Worm (Caenorhabditis elegans) whole organism, L2 larva: ENCODE measurements around the gene T05H4.11.
A peak's percentile ranks its signal among the peaks of the same experiment; 100 is the strongest.

Experiments
- F13H6.1 ChIP-seq: sonication (generic microtip); optimal IDR thresholded peaks from 2 replicates; lab custom pipeline; 2016; ENCODE audit warnings: missing genetic modification characterization, missing compliant biosample characterization
- R02D3.7 ChIP-seq: fragments of 150-350 bp; optimal IDR thresholded peaks from 2 replicates; lab custom pipeline; 2014; ENCODE audit warnings: missing biosample characterization, missing genetic modification characterization
- Y55F3AM.14 ChIP-seq: fragments of 200-800 bp; sonication (Bioruptor generic); optimal IDR thresholded peaks from 2 replicates; lab custom pipeline; 2018; ENCODE audit warnings: mild to moderate bottlenecking, missing genetic modification characterization, missing compliant biosample characterization
- ZK546.5 ChIP-seq: sonication (generic microtip); optimal IDR thresholded peaks from 2 replicates; lab custom pipeline; 2017; ENCODE audit warnings: missing biosample characterization, missing genetic modification characterization
- alr-1 ChIP-seq: fragments of 150-350 bp; optimal IDR thresholded peaks from 2 replicates; lab custom pipeline; 2014; ENCODE audit warnings: missing biosample characterization, missing genetic modification characterization
- aly-2 ChIP-seq: fragments of 150-350 bp; optimal IDR thresholded peaks from 2 replicates; lab custom pipeline; 2014; ENCODE audit warnings: missing biosample characterization, missing genetic modification characterization
- ama-1 ChIP-seq: fragments of 150-350 bp; optimal IDR thresholded peaks from 2 replicates; lab custom pipeline; 2018; ENCODE audit warnings: inconsistent platforms
- blmp-1 ChIP-seq: sonication (generic microtip); optimal IDR thresholded peaks from 2 replicates; lab custom pipeline; 2017; ENCODE audit warnings: missing genetic modification characterization, mild to moderate bottlenecking, missing compliant biosample characterization, antibody characterized with exemption, moderate library complexity; ENCODE audit not compliant: insufficient read depth
- crh-2 ChIP-seq: sonication (generic microtip); optimal IDR thresholded peaks from 2 replicates; lab custom pipeline; 2017; ENCODE audit warnings: missing biosample characterization, missing genetic modification characterization
- dmd-4 ChIP-seq: sonication (generic microtip); optimal IDR thresholded peaks from 2 replicates; lab custom pipeline; 2017; ENCODE audit warnings: missing biosample characterization, missing genetic modification characterization
- egl-27 ChIP-seq: sonication (generic microtip); optimal IDR thresholded peaks from 3 replicates; lab custom pipeline; 2017; ENCODE audit warnings: missing biosample characterization, missing genetic modification reagents, missing genetic modification characterization
- fos-1 ChIP-seq: fragments of 150-350 bp; optimal IDR thresholded peaks from 2 replicates; lab custom pipeline; 2014; ENCODE audit warnings: missing biosample characterization, missing genetic modification characterization
- gmeb-1 ChIP-seq: fragments of 150-350 bp; optimal IDR thresholded peaks from 2 replicates; lab custom pipeline; 2014; ENCODE audit warnings: missing biosample characterization, missing genetic modification characterization
- lin-11 ChIP-seq: fragments of 150-350 bp; sonication (generic microtip); optimal IDR thresholded peaks from 2 replicates; lab custom pipeline; 2014; ENCODE audit warnings: missing biosample characterization, missing genetic modification characterization, inconsistent platforms, mixed read lengths
- mab-5 ChIP-seq: fragments of 150-350 bp; optimal IDR thresholded peaks from 2 replicates; lab custom pipeline; 2014; ENCODE audit warnings: missing biosample characterization, missing genetic modification characterization
- mbf-1 ChIP-seq: sonication (generic microtip); optimal IDR thresholded peaks from 2 replicates; lab custom pipeline; 2017; ENCODE audit warnings: missing biosample characterization, missing genetic modification characterization
- mdl-1 ChIP-seq, 2 experiments: fragments of 150-350 bp in 1 of 2; sonication (generic microtip) in 1 of 2; optimal IDR thresholded peaks; 2 replicates each; lab custom pipeline; 2017; ENCODE audit warnings: missing biosample characterization in 2 of 2, missing genetic modification characterization in 2 of 2
- nhr-10 ChIP-seq: sonication (generic microtip); optimal IDR thresholded peaks from 2 replicates; lab custom pipeline; 2017; ENCODE audit warnings: missing biosample characterization, missing genetic modification characterization
- nhr-11 ChIP-seq: fragments of 150-350 bp; optimal IDR thresholded peaks from 2 replicates; lab custom pipeline; 2014; ENCODE audit warnings: missing biosample characterization, missing genetic modification characterization
- nhr-129 ChIP-seq: fragments of 150-350 bp; optimal IDR thresholded peaks from 2 replicates; lab custom pipeline; 2014; ENCODE audit warnings: missing biosample characterization, missing genetic modification characterization
- nhr-21 ChIP-seq: fragments of 150-350 bp; optimal IDR thresholded peaks from 2 replicates; lab custom pipeline; 2014; ENCODE audit warnings: missing biosample characterization, missing genetic modification characterization
- nhr-23 ChIP-seq: fragments of 150-350 bp; optimal IDR thresholded peaks from 2 replicates; lab custom pipeline; 2014; ENCODE audit warnings: missing biosample characterization, missing genetic modification reagents, missing genetic modification characterization
- nhr-237 ChIP-seq: fragments of 150-350 bp; optimal IDR thresholded peaks from 2 replicates; lab custom pipeline; 2014; ENCODE audit warnings: missing biosample characterization, missing genetic modification characterization
- nhr-25 ChIP-seq: fragments of 150-350 bp; sonication (generic microtip); optimal IDR thresholded peaks from 3 replicates; lab custom pipeline; 2014; ENCODE audit warnings: missing biosample characterization, missing genetic modification characterization
- nhr-77 ChIP-seq: fragments of 150-350 bp; optimal IDR thresholded peaks from 2 replicates; lab custom pipeline; 2014; ENCODE audit warnings: missing biosample characterization, missing genetic modification characterization
- peb-1 ChIP-seq: fragments of 150-350 bp; optimal IDR thresholded peaks from 2 replicates; lab custom pipeline; 2014; ENCODE audit warnings: missing biosample characterization, missing genetic modification characterization
- sem-4 ChIP-seq: fragments of 150-350 bp; optimal IDR thresholded peaks from 2 replicates; lab custom pipeline; 2014; ENCODE audit warnings: missing biosample characterization, missing genetic modification reagents, missing genetic modification characterization
- skn-1 ChIP-seq: sonication (generic microtip); optimal IDR thresholded peaks from 2 replicates; lab custom pipeline; 2017; ENCODE audit warnings: missing biosample characterization, missing genetic modification characterization
- sma-3 ChIP-seq: sonication (generic microtip); optimal IDR thresholded peaks from 2 replicates; lab custom pipeline; 2016; ENCODE audit warnings: missing genetic modification reagents, missing genetic modification characterization, missing compliant biosample characterization
- sma-9 ChIP-seq, 2 experiments: fragments of 150-350 bp in 1 of 2; sonication (generic microtip) in 1 of 2; optimal IDR thresholded peaks; 2 replicates each; lab custom pipeline; 2014 to 2016; ENCODE audit warnings: missing genetic modification characterization in 2 of 2, mild to moderate bottlenecking in 1 of 2, missing biosample characterization in 1 of 2, missing compliant biosample characterization in 1 of 2, missing genetic modification reagents in 1 of 2, moderate library complexity in 1 of 2
- snpc-4 ChIP-seq: fragments of 150-350 bp; optimal IDR thresholded peaks from 2 replicates; lab custom pipeline; 2014; ENCODE audit warnings: missing biosample characterization, missing genetic modification characterization
- unc-39 ChIP-seq: fragments of 150-350 bp; optimal IDR thresholded peaks from 2 replicates; lab custom pipeline; 2014; ENCODE audit warnings: missing biosample characterization, missing genetic modification characterization
- unc-55 ChIP-seq: fragments of 150-350 bp; sonication (generic microtip); optimal IDR thresholded peaks from 3 replicates; lab custom pipeline; 2014; ENCODE audit warnings: missing biosample characterization, missing genetic modification reagents, missing genetic modification characterization
- unc-62 ChIP-seq: fragments of 150-350 bp; optimal IDR thresholded peaks from 2 replicates; lab custom pipeline; 2014; ENCODE audit warnings: missing biosample characterization, missing genetic modification reagents, missing genetic modification characterization
- zag-1 ChIP-seq: fragments of 150-350 bp; optimal IDR thresholded peaks from 2 replicates; lab custom pipeline; 2014; ENCODE audit warnings: missing biosample characterization, missing genetic modification characterization
- ztf-1 ChIP-seq: fragments of 200-800 bp; sonication (Bioruptor generic); conservative IDR thresholded peaks from 2 replicates; pipeline ENCODE4 v1.3.6; 2022; ENCODE audit warnings: missing genetic modification characterization, missing compliant biosample characterization
- ztf-11 ChIP-seq: sonication (generic microtip); optimal IDR thresholded peaks from 2 replicates; lab custom pipeline; 2017; ENCODE audit warnings: missing biosample characterization, missing genetic modification characterization
- ztf-4 ChIP-seq: fragments of 150-350 bp; optimal IDR thresholded peaks from 2 replicates; lab custom pipeline; 2014; ENCODE audit warnings: missing biosample characterization, missing genetic modification characterization

Gene T05H4.11

DNA sequence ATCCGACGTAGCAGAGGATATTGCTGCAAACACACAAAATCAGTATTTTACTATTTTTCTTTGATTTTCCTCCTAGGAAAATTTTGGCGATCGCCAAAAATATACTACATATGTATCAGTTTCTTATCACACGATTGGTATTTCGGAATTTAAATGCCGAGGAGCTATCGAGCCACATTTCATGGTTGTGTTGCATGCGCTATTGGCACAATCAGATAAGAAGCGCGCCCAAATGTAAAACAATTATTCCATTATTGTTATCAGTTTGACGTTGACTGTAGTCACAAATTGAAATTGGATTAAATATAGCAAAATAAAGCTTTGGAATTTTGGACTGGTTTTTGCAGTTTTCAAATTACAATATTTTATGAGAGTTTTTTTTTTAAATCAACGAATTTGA is 27.1 kb downstream of the T05H4.11 start:
- TF ChIP-seq nhr-21 (no peak), mab-5 (no peak), unc-55 (GFP tag; lab: Kevin White, UChicago) (no peak), nhr-129 (tag; lab: Kevin White, UChicago) (no peak), nhr-10 (tag; lab: Kevin White, UChicago) (no peak), mbf-1 (tag; lab: Kevin White, UChicago) (no peak), fos-1 (tag; lab: Kevin White, UChicago) (peak; percentile 67), alr-1 (tag; lab: Kevin White, UChicago) (no peak), ztf-4 (no peak), gmeb-1 (tag; lab: Kevin White, UChicago) (no peak), F13H6.1 (tag; lab: Kevin White, UChicago) (no peak), zag-1 (tag; lab: Kevin White, UChicago) (no peak), unc-39 (tag; lab: Kevin White, UChicago) (no peak), crh-2 (tag; lab: Kevin White, UChicago) (peak; percentile 3), peb-1 (tag; lab: Kevin White, UChicago) (no peak), unc-62 (GFP tag; lab: Kevin White, UChicago) (no peak), dmd-4 (tag; lab: Kevin White, UChicago) (no peak), lin-11 (tag; lab: Kevin White, UChicago) (no peak), nhr-25 (tag; lab: Kevin White, UChicago) (no peak), sma-9 (GFP tag; optimal IDR thresholded peaks at IDR 0.05; lab: Kevin White, UChicago) (peak; percentile 50), sma-9 (tag; optimal IDR thresholded peaks at IDR 0.05; lab: Kevin White, UChicago) (no peak), ama-1 (lab: Kevin White, UChicago) (no peak), ztf-11 (tag; lab: Kevin White, UChicago) (no peak), nhr-77 (tag; lab: Kevin White, UChicago) (no peak), egl-27 (tag; lab: Kevin White, UChicago) (no peak)

DNA sequence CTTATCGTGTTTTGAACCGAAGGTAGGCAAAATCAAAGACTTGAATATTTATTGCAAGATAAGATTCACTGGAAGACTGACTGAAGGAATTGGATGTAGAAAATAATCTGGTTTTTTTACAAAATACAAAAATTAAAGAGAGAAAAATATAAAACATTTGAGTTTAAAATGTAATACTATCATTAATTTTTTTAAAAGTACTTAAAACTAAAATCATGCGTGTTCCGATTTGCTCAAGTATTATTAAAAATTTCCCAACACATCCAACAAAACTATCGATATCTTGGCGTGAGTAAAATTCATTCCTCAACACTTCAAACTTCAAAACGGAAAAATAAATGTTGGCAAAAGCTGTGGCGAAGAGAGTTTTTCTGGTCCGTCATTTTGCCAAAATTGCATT is 35.9 kb downstream of the T05H4.11 start, which contains the start of gene F57F4.1:
Gene F57F4.1, plus strand, starts transcription at position 301 of the 400 bp plus-strand sequence.
- no peak for TF ChIP-seq ZK546.5 (tag; lab: Kevin White, UChicago)
- TF ChIP-seq sma-9 (GFP tag; optimal IDR thresholded peaks at IDR 0.05; lab: Kevin White, UChicago) = no peak
- TF ChIP-seq sma-9 (tag; optimal IDR thresholded peaks at IDR 0.05; lab: Kevin White, UChicago) = no peak
- TF ChIP-seq peb-1 (tag; lab: Kevin White, UChicago) = no peak
- TF ChIP-seq skn-1 = no peak
- TF ChIP-seq mbf-1 (tag; lab: Kevin White, UChicago) = no peak
- TF ChIP-seq R02D3.7 (tag; lab: Kevin White, UChicago) = no peak
- no peak for TF ChIP-seq Y55F3AM.14 (GFP tag; lab: Kevin White, UChicago)
- TF ChIP-seq gmeb-1 (tag; lab: Kevin White, UChicago) = no peak
- TF ChIP-seq nhr-77 (tag; lab: Kevin White, UChicago) = no peak

DNA sequence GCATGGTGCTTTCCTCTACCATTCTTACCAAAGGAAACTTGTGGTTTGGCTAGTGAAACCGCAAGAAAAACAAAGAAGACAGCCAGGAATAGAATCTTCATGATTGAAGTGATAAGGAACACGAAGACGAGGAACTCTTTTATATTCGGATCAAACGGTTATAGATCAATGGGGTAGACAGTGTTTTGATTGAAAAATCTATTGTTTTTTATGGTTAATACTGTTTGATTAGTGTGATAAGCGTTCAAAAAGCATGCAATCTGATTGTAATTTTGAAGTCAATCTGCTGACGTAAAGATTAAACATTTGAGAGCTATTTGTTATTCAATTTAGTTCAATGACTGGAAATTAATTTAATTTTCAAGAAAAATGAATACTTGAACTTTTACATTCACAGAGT is 36.4 kb downstream of the T05H4.11 start, which contains the start of gene F57F4.2:
Gene F57F4.2, minus strand, starts transcription at position 101 of the 400 bp plus-strand sequence.
- TF ChIP-seq snpc-4 (tag; lab: Kevin White, UChicago) (no peak), nhr-11 (tag; lab: Kevin White, UChicago) (no peak), unc-62 (GFP tag; lab: Kevin White, UChicago) (no peak), mab-5 (no peak), F13H6.1 (tag; lab: Kevin White, UChicago) (no peak), sem-4 (tag; lab: Kevin White, UChicago) (no peak), nhr-129 (tag; lab: Kevin White, UChicago) (no peak), blmp-1 (tag; lab: Kevin White, UChicago) (no peak), nhr-25 (tag; lab: Kevin White, UChicago) (no peak), nhr-237 (tag; lab: Kevin White, UChicago) (no peak), fos-1 (tag; lab: Kevin White, UChicago) (no peak), mdl-1 (tag; optimal IDR thresholded peaks at IDR 0.05; lab: Kevin White, UChicago) (no peak), skn-1 (no peak), unc-39 (tag; lab: Kevin White, UChicago) (no peak), crh-2 (tag; lab: Kevin White, UChicago) (no peak)

DNA sequence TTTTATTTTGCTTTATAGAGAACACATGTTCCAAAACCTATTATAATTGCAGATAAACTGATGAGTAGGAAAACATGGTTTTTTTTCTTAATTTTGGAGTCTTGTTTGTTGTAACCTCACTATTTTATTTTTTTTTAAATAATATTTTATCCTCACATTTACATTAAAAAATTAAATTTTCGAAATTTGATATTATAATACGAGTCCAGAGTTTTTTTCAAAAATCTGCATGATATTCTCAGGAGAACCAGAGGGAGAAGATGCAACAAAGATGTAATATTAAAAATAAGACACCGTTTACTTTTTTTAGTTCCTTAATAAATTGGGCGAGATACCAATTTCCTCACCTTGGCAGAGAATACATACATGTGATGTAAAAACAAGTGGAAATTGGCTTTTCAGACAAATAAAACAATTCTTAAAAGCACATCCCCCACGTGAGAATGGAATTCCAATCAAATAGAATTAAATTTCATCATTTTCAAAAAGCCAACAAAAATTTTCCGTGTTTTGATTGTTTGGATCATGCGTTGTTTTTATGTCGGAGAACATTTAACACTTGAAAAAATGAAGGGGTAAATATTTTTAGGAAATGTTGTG is 40.3 kb downstream of the T05H4.11 start:
- no peak for TF ChIP-seq sem-4 (tag; lab: Kevin White, UChicago)
- TF ChIP-seq nhr-77 (tag; lab: Kevin White, UChicago) = no peak
- no peak for TF ChIP-seq ztf-1 (GFP tag; lab: Robert Waterston, UW)
- TF ChIP-seq lin-11 (tag; lab: Kevin White, UChicago) = no peak
- no peak for TF ChIP-seq ama-1 (lab: Kevin White, UChicago)
- TF ChIP-seq Y55F3AM.14 (GFP tag; lab: Kevin White, UChicago) = no peak
- no peak for TF ChIP-seq F13H6.1 (tag; lab: Kevin White, UChicago)
- TF ChIP-seq egl-27 (tag; lab: Kevin White, UChicago) = no peak
- TF ChIP-seq skn-1 = no peak
- TF ChIP-seq aly-2 = no peak
- no peak for TF ChIP-seq nhr-129 (tag; lab: Kevin White, UChicago)
- TF ChIP-seq nhr-21 = no peak
- TF ChIP-seq sma-3 (GFP tag; lab: Kevin White, UChicago) = no peak
- TF ChIP-seq ztf-11 (tag; lab: Kevin White, UChicago) = no peak
- no peak for TF ChIP-seq nhr-23 (tag; lab: Kevin White, UChicago)
- no peak for TF ChIP-seq R02D3.7 (tag; lab: Kevin White, UChicago)
